Fruit fly (Drosophila melanogaster): ENCODE data around the gene Nprl2.

Nprl2 gene

DNA sequence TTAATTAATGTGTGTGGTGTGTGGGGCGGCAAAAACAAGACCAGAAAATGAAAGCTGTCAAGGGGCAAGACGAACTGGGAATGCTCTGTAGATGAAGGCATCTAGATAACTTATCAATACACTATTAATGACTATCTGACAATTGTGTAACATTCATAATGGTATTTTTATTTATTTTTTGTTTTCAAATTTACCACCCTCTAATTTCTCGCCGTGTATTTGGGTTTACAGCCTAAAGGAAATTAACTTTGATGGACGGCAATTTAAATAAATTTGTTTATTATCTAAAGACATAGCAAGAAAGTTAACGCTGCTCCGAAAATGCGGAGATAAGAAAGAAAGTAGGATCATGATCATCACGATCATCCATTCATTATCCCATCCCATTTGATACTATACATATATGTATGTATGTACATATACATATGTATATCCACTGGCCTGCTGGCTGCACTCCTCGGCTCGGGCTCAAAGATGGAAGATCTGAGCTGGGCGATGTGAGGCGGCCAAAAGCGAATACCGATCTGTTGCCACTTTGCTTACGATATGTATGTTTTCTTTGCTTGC, 48.7 kb upstream of the Nprl2 start (continued):
- peak; percentile 27 for TF ChIP-seq CG17359 (tag; optimal IDR thresholded peaks at IDR 0.05)
- TF ChIP-seq CG1603 (tag; optimal IDR thresholded peaks at IDR 0.05), result peak; percentile 16
- TF ChIP-seq kni (GFP tag; optimal IDR thresholded peaks at IDR 0.05), result no peak
- TF ChIP-seq vvl (GFP tag; IDR thresholded peaks at IDR 0.05), result peak; percentile 28; the same call in 1 of the 2 replicates
- peak; percentile 37; the same call in 1 of the 3 replicates for TF ChIP-seq ci (GFP tag; IDR thresholded peaks at IDR 0.05)
- TF ChIP-seq CG2712 (tag; optimal IDR thresholded peaks at IDR 0.05), result peak; percentile 1
- peak; percentile 24 for TF ChIP-seq CG10979 (tag; optimal IDR thresholded peaks at IDR 0.05)
- peak; percentile 24; the same call in 1 of the 2 replicates for TF ChIP-seq HLH3B (GFP tag; IDR thresholded peaks at IDR 0.05)
- 0 out of 2 replicates have a peak, but pooled peaks have one; percentile 12 for TF ChIP-seq CG31441 (GFP tag; IDR thresholded peaks at IDR 0.05)
- TF ChIP-seq CG11504 (tag; optimal IDR thresholded peaks at IDR 0.05), result peak; percentile 8
- 0 out of 3 replicates have a peak, but pooled peaks have one; percentile 4 for TF ChIP-seq zfh1 (GFP tag; IDR thresholded peaks at IDR 0.05)
- TF ChIP-seq pros (GFP tag; optimal IDR thresholded peaks at IDR 0.05), result peak; percentile 63

DNA sequence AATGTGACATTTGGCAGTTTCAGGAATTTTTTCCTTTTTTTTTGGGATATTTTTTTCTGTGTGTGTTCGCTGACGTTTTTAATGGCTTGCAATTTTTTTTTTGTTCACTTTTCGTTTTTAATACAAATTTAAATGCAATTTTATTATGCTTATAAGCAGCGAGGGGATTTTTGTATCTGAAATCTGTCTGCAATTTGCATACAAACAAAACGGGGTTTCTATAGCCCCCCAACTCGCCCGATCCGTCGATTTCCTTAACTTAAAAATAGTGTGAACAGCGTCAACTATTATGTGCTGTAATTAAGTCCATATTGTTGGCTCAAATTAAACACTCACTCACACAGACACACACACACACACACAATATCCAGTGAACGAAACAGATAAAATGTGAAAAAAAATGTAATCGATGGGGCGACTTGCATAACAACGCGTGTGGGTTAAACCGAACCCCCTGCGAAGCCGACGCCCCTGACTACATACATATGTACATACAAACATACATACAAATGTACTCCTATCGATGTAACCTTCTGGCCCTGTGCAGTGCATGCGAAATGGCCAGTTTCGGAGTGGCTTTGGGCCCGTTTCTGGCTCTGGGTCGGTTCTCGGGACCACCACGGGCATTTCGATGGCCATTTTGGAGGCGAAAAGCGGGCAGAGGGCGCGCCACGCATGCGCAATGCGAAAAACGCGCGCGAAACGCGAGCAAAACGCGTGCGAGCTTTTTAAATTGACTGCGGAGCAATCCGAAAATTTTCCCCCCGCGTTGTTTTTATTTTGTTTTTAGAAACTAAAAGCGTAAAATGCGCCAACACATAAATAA, 48.0 kb upstream of the Nprl2 start:
- TF ChIP-seq CG11504 (tag; optimal IDR thresholded peaks at IDR 0.05) (peak; percentile 23), CG17328 (GFP tag; IDR thresholded peaks at IDR 0.05) (no peak), jing (GFP tag; optimal IDR thresholded peaks at IDR 0.05) (no peak), CG17829 (tag; optimal IDR thresholded peaks at IDR 0.05) (no peak), CG18599 (GFP tag; optimal IDR thresholded peaks at IDR 0.05) (no peak), sr (GFP tag; IDR thresholded peaks at IDR 0.05) (no peak), cg (GFP tag; optimal IDR thresholded peaks at IDR 0.05) (peak; percentile 21), sug (tag; optimal IDR thresholded peaks at IDR 0.05) (peak; percentile 74), CG32772 (GFP tag; IDR thresholded peaks at IDR 0.05) (0 out of 2 replicates have a peak, but pooled peaks have one; percentile 12), CG8359 (GFP tag; optimal IDR thresholded peaks at IDR 0.05; ENCODE audit: borderline replicate concordance) (peak; percentile 99), ap (GFP tag; IDR thresholded peaks at IDR 0.05) (peak; percentile 17; the same call in 1 of the 2 replicates), Optix (GFP tag; IDR thresholded peaks at IDR 0.05) (peak; percentile 44; the same call in 1 of the 3 replicates), pnt (GFP tag; optimal IDR thresholded peaks at IDR 0.05) (no peak), cas (GFP tag; IDR thresholded peaks at IDR 0.05) (no peak), sens-2 (GFP tag; IDR thresholded peaks at IDR 0.05) (no peak), CG1603 (tag; optimal IDR thresholded peaks at IDR 0.05) (no peak), CG9932 (GFP tag; IDR thresholded peaks at IDR 0.05) (no peak), lov (optimal IDR thresholded peaks at IDR 0.05) (no peak), lov (GFP tag; IDR thresholded peaks at IDR 0.05) (no peak), CG7271 (tag; optimal IDR thresholded peaks at IDR 0.05) (no peak), CG9215 (GFP tag; IDR thresholded peaks at IDR 0.05) (no peak), tin (GFP tag; optimal IDR thresholded peaks at IDR 0.05) (no peak), CG10209 (GFP tag; optimal IDR thresholded peaks at IDR 0.05) (no peak), CG10654 (GFP tag; optimal IDR thresholded peaks at IDR 0.05) (no peak), croc (GFP tag; conservative IDR thresholded peaks at IDR 0.05) (no peak), CG8290 (GFP tag; optimal IDR thresholded peaks at IDR 0.05) (no peak), CG8290 (tag; optimal IDR thresholded peaks at IDR 0.05) (peak in 1 of 2 experiments; percentile 40), Med (GFP tag) (peak; percentile 62), Drgx (GFP tag; IDR thresholded peaks at IDR 0.05) (peak; percentile 53), Usf (GFP tag; optimal IDR thresholded peaks at IDR 0.05) (no peak), Pdp1 (GFP tag; optimal IDR thresholded peaks at IDR 0.05) (peak in 1 of 2 experiments; percentile 62), CG4424 (GFP tag; optimal IDR thresholded peaks at IDR 0.05) (no peak), Rfx (GFP tag; IDR thresholded peaks at IDR 0.05) (peak; percentile 47; the same call in 1 of the 2 replicates)
